Worm (Caenorhabditis elegans): ENCODE results near the gene mrpl-20.

The mrpl-20 gene

DNA sequence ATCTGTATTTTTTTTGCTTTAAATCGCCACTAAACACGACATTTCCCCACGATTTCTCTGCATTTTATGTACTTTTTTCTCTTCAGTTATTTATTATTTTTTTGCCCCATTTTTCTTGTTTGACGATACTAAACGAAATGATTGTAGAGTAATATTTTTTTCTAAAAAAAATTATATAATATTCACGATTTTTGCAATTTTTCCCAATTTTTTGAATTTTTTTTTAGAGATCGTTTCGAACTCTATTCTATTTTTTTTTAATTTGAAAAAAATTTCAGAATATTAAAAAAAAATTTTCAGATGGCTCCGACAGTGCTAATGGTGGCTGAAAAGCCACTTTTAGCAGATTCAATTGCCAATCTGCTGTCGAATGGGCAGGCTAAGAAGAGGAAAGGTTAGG, 51.4 kb downstream of the mrpl-20 start, which contains the start of gene Y48C3A.14:
Gene Y48C3A.14, plus strand, starts transcription at position 301 of the 400 bp plus-strand sequence.
- TF ChIP-seq nfya-2 (GFP tag; IDR thresholded peaks at IDR 0.05) = no peak
- TF ChIP-seq K11D2.4 (GFP tag; IDR thresholded peaks at IDR 0.05) = no peak
- no peak for TF ChIP-seq repo-1 (tag; optimal IDR thresholded peaks at IDR 0.05)
- no peak for TF ChIP-seq C17E4.6 (GFP tag; IDR thresholded peaks at IDR 0.05)
- no peak for TF ChIP-seq snpc-3.4 (tag; optimal IDR thresholded peaks at IDR 0.05)
- no peak for TF ChIP-seq F22D6.2 (tag; optimal IDR thresholded peaks at IDR 0.05)
- TF ChIP-seq Y79H2A.3 (GFP tag; conservative IDR thresholded peaks at IDR 0.05) = no peak
- no peak for TF ChIP-seq ets-4 (GFP tag; optimal IDR thresholded peaks at IDR 0.05)
- TF ChIP-seq lsl-1 (GFP tag; optimal IDR thresholded peaks at IDR 0.05) = no peak
- no peak for TF ChIP-seq Y53F4B.3 (GFP tag; IDR thresholded peaks at IDR 0.05)
- no peak for TF ChIP-seq T26A5.8 (tag; optimal IDR thresholded peaks at IDR 0.05)
- no peak for TF ChIP-seq hrde-1 (tag; optimal IDR thresholded peaks at IDR 0.05; ENCODE audit: borderline replicate concordance)
- no peak for TF ChIP-seq C06A6.2 (GFP tag; conservative IDR thresholded peaks at IDR 0.05)
- no peak for TF ChIP-seq rec-8 (tag; optimal IDR thresholded peaks at IDR 0.05)

Measured in whole organism, young adult.